Fruit fly (Drosophila melanogaster) whole organism, pupa: ENCODE results near the gene CG14419.

Experiments used
- CG10348 ChIP-seq: fragments of 200-800 bp; sonication (Bioruptor generic); IDR thresholded peaks from 2 replicates; pipeline ENCODE4 v1.3.6; 2022; ENCODE audit warnings: missing biosample characterization, missing genetic modification characterization
- CG12605 ChIP-seq: fragments of 200-800 bp; sonication (Bioruptor generic); IDR thresholded peaks from 2 replicates; pipeline ENCODE4 v1.3.6; 2022; ENCODE audit warnings: missing biosample characterization, missing genetic modification characterization
- CG13204 ChIP-seq: fragments of 200-800 bp; sonication (Bioruptor generic); optimal IDR thresholded peaks from 2 replicates; lab custom pipeline; 2018; ENCODE audit warnings: missing biosample characterization, mild to moderate bottlenecking, missing genetic modification characterization, moderate library complexity
- CG14655 ChIP-seq: fragments of 200-800 bp; sonication (Bioruptor generic); optimal IDR thresholded peaks from 3 replicates; lab custom pipeline; 2017; ENCODE audit warnings: mild to moderate bottlenecking, missing biosample characterization, missing genetic modification reagents, missing genetic modification characterization
- CG15710 ChIP-seq: fragments of 200-800 bp; sonication (Bioruptor generic); optimal IDR thresholded peaks from 2 replicates; lab custom pipeline; 2018; ENCODE audit warnings: missing biosample characterization, mild to moderate bottlenecking, missing genetic modification characterization, moderate library complexity
- CG17806 ChIP-seq: fragments of 200-800 bp; sonication (Bioruptor generic); optimal IDR thresholded peaks from 2 replicates; lab custom pipeline; 2018; ENCODE audit warnings: missing biosample characterization, mild to moderate bottlenecking, missing genetic modification characterization, moderate library complexity
- CG32121 ChIP-seq: fragments of 200-800 bp; sonication (Bioruptor generic); IDR thresholded peaks from 2 replicates; pipeline ENCODE4 v1.3.6; 2022; ENCODE audit warnings: missing biosample characterization, missing genetic modification characterization
- CG34367 ChIP-seq: fragments of 200-800 bp; sonication (Bioruptor generic); optimal IDR thresholded peaks from 2 replicates; lab custom pipeline; 2018; ENCODE audit warnings: missing biosample characterization, mild to moderate bottlenecking, missing genetic modification characterization
- CG4496 ChIP-seq: fragments of 200-800 bp; sonication (Bioruptor generic); IDR thresholded peaks from 3 replicates; pipeline ENCODE4 v1.3.6; 2022; ENCODE audit warnings: missing biosample characterization, missing genetic modification characterization
- CG8159 ChIP-seq: fragments of 200-800 bp; sonication (Bioruptor generic); optimal IDR thresholded peaks from 3 replicates; lab custom pipeline; 2018; ENCODE audit warnings: missing biosample characterization, mild to moderate bottlenecking, missing genetic modification characterization, moderate library complexity
- CG8301 ChIP-seq: fragments of 200-800 bp; sonication (Bioruptor generic); optimal IDR thresholded peaks from 2 replicates; lab custom pipeline; 2018; ENCODE audit warnings: missing biosample characterization, mild to moderate bottlenecking, missing genetic modification characterization
- CG9948 ChIP-seq: fragments of 200-800 bp; sonication (Bioruptor generic); optimal IDR thresholded peaks from 2 replicates; lab custom pipeline; 2018; ENCODE audit warnings: missing biosample characterization, mild to moderate bottlenecking, missing genetic modification characterization, moderate library complexity
- D1 ChIP-seq: fragments of 200-800 bp; sonication (Bioruptor generic); optimal IDR thresholded peaks from 2 replicates; lab custom pipeline; 2018; ENCODE audit warnings: missing biosample characterization, mild to moderate bottlenecking, missing genetic modification characterization, moderate library complexity
- EcR ChIP-seq: fragments of 200-800 bp; sonication (Bioruptor generic); optimal IDR thresholded peaks from 3 replicates; lab custom pipeline; 2019; ENCODE audit warnings: missing biosample characterization, missing genetic modification characterization, mild to moderate bottlenecking, moderate library complexity, missing genetic modification reagents
- Ets98B ChIP-seq: fragments of 200-800 bp; sonication (Bioruptor generic); IDR thresholded peaks from 2 replicates; pipeline ENCODE4 v1.3.6; 2022; ENCODE audit warnings: missing biosample characterization, missing genetic modification characterization
- Pif1A ChIP-seq: fragments of 200-800 bp; sonication (Bioruptor generic); optimal IDR thresholded peaks from 3 replicates; lab custom pipeline; 2016; ENCODE audit warnings: missing biosample characterization, missing genetic modification characterization
- Pif1B ChIP-seq: fragments of 200-800 bp; sonication (Bioruptor generic); optimal IDR thresholded peaks from 3 replicates; lab custom pipeline; 2016; ENCODE audit warnings: missing biosample characterization, missing genetic modification characterization
- Snoo ChIP-seq: fragments of 200-800 bp; sonication (Bioruptor generic); optimal IDR thresholded peaks from 3 replicates; lab custom pipeline; 2017; ENCODE audit warnings: missing biosample characterization, mild to moderate bottlenecking, missing genetic modification characterization, inconsistent platforms
- fd96Ca ChIP-seq: fragments of 200-800 bp; sonication (Bioruptor generic); IDR thresholded peaks from 3 replicates; pipeline ENCODE4 v1.3.6; 2022; ENCODE audit warnings: missing biosample characterization, missing genetic modification characterization
- gl ChIP-seq: fragments of 200-800 bp; sonication (Bioruptor generic); optimal IDR thresholded peaks from 2 replicates; lab custom pipeline; 2018; ENCODE audit warnings: missing biosample characterization, mild to moderate bottlenecking, missing genetic modification characterization
- rn ChIP-seq: fragments of 200-800 bp; sonication (Bioruptor generic); IDR thresholded peaks from 2 replicates; pipeline ENCODE4 v1.3.6; 2022; ENCODE audit warnings: missing biosample characterization, missing genetic modification characterization

The CG14419 gene

DNA sequence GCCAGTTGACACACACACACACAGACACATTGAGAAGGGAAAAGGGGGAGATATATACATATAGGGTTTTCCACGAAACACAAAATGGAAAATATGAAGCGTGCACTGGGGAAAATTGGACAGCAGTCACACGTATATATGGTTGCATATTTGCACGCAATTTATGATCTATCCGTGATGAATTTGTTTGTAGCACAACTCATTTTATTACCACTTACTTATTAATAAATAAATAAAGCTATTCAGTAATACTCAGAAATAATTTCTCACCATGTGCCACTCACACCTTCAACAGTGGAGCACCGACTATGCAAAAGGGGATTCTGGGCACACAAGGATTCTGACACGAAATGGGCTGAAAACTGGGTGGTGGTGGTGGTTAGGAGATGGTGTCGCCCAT lies 28.4 kb upstream of the CG14419 start:
- TF ChIP-seq CG15710 (tag; lab: Kevin White, UChicago) = peak; percentile 16
- no peak for TF ChIP-seq CG10348
- TF ChIP-seq CG14655 (GFP tag; lab: Kevin White, UChicago) = peak; percentile 6
- peak; percentile 34 for TF ChIP-seq CG8159 (tag; lab: Kevin White, UChicago)
- peak; percentile 5 for TF ChIP-seq CG9948 (tag; lab: Kevin White, UChicago)

dm6 chrX:2912581-2912980 lies 26.9 kb upstream of the CG14419 start:
- TF ChIP-seq CG14655 (GFP tag; lab: Kevin White, UChicago) (no peak), fd96Ca (GFP tag; lab: Robert Waterston, UW) (no peak), Ets98B (GFP tag; lab: Robert Waterston, UW) (no peak), D1 (tag; lab: Kevin White, UChicago) (no peak), gl (tag; lab: Kevin White, UChicago) (no peak), CG12605 (GFP tag; lab: Robert Waterston, UW) (no peak), CG4496 (GFP tag; lab: Robert Waterston, UW) (no peak), EcR (GFP tag; lab: Kevin White, UChicago) (no peak), Pif1A (no peak), CG8159 (tag; lab: Kevin White, UChicago) (no peak), CG13204 (GFP tag; lab: Kevin White, UChicago) (no peak)

DNA sequence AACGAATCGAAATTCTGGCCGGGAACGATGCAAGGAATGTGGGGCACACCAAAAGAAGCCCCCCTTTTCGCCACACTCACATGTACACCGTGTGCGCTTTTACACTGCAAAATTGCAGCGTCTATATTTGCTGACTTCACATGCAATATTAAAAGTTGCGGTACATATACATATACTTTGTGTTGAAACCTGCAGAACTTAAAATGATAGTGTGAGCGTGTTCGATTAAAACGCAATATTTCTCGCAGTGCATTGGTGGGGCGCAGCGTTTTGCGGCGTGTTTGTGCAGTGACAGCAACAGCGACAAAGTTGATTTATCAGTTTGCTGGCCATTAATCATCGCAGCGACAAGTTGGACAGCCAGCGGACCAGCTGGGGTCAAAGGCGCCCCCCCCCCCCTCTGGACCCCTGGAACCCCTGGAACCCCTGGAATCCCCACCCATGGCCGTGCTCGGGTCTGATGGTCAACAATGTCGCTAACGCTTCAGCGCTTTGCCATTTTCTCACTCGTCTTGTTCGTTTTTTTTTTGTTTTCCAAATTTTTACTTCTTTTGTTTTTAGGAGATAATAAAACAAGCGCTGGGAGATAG lies 21.5 kb upstream of the CG14419 start:
- no peak for TF ChIP-seq CG12605 (GFP tag; lab: Robert Waterston, UW)
- peak; percentile 14 for TF ChIP-seq CG17806 (tag; lab: Kevin White, UChicago)
- TF ChIP-seq CG13204 (GFP tag; lab: Kevin White, UChicago) = no peak
- TF ChIP-seq rn (GFP tag; lab: Robert Waterston, UW) = no peak
- TF ChIP-seq gl (tag; lab: Kevin White, UChicago) = no peak
- peak; percentile 7 for TF ChIP-seq CG9948 (tag; lab: Kevin White, UChicago)
- TF ChIP-seq D1 (tag; lab: Kevin White, UChicago) = no peak
- no peak for TF ChIP-seq Snoo (tag; lab: Kevin White, UChicago)
- TF ChIP-seq Pif1A = peak; percentile 9
- TF ChIP-seq CG10348 = no peak
- peak; percentile 20 for TF ChIP-seq CG8159 (tag; lab: Kevin White, UChicago)
- peak; percentile 15 for TF ChIP-seq CG34367 (tag; lab: Kevin White, UChicago)
- TF ChIP-seq CG32121 = no peak
- TF ChIP-seq CG8301 (tag; lab: Kevin White, UChicago) = no peak
- peak; percentile 41; the same call in 1 of the 3 replicates for TF ChIP-seq CG4496 (GFP tag; lab: Robert Waterston, UW)
- TF ChIP-seq fd96Ca (GFP tag; lab: Robert Waterston, UW) = 0 out of 3 replicates have a peak, but pooled peaks have one; percentile 27
- peak; percentile 16 for TF ChIP-seq CG14655 (GFP tag; lab: Kevin White, UChicago)
- no peak for TF ChIP-seq CG15710 (tag; lab: Kevin White, UChicago)
- TF ChIP-seq Ets98B (GFP tag; lab: Robert Waterston, UW) = 0 out of 2 replicates have a peak, but pooled peaks have one; percentile 18
- no peak for TF ChIP-seq EcR (GFP tag; lab: Kevin White, UChicago)

DNA sequence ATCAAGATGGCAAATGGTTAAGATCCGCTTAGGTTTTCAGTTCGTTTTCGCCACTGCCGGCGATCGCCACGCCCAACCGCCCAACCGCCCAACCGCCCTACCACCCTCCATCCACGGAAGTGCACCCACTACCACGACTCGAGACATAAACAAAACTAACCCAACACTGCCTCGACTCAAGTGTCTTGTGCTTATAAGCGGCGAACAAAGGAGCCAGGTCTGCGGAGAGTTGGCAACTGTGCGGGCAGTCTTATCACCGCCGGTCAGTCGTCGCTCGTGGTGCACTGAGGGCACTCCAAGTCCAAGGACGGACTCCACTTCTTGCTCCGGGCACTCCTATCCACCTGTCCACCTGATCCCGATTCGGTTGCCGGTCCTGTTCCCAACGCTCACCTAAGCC lies 4.8 kb upstream of the CG14419 start, which contains the start of gene CG3526:
Gene CG3526 (plus strand): TSS at position 301 of the 400 bp plus-strand sequence.
- TF ChIP-seq CG8159 (tag; lab: Kevin White, UChicago) = no peak
- TF ChIP-seq CG14655 (GFP tag; lab: Kevin White, UChicago) = no peak
- TF ChIP-seq CG13204 (GFP tag; lab: Kevin White, UChicago) = no peak
- TF ChIP-seq CG17806 (tag; lab: Kevin White, UChicago) = no peak
- no peak for TF ChIP-seq Ets98B (GFP tag; lab: Robert Waterston, UW)

dm6 chrX:2888211-2888610 lies 2.5 kb upstream of the CG14419 start:
- TF ChIP-seq CG13204 (GFP tag; lab: Kevin White, UChicago) = no peak
- no peak for TF ChIP-seq D1 (tag; lab: Kevin White, UChicago)
- TF ChIP-seq CG15710 (tag; lab: Kevin White, UChicago) = no peak
- TF ChIP-seq CG32121 = no peak
- no peak for TF ChIP-seq Pif1B (GFP tag; lab: Kevin White, UChicago)
- no peak for TF ChIP-seq EcR (GFP tag; lab: Kevin White, UChicago)
- no peak for TF ChIP-seq Ets98B (GFP tag; lab: Robert Waterston, UW)
- TF ChIP-seq CG17806 (tag; lab: Kevin White, UChicago) = no peak
- no peak for TF ChIP-seq CG9948 (tag; lab: Kevin White, UChicago)
- no peak for TF ChIP-seq CG8159 (tag; lab: Kevin White, UChicago)
- no peak for TF ChIP-seq CG8301 (tag; lab: Kevin White, UChicago)
- TF ChIP-seq fd96Ca (GFP tag; lab: Robert Waterston, UW) = no peak
- TF ChIP-seq Pif1A = no peak
- no peak for TF ChIP-seq rn (GFP tag; lab: Robert Waterston, UW)
- no peak for TF ChIP-seq gl (tag; lab: Kevin White, UChicago)
- TF ChIP-seq CG14655 (GFP tag; lab: Kevin White, UChicago) = no peak
- no peak for TF ChIP-seq Snoo (tag; lab: Kevin White, UChicago)
- TF ChIP-seq CG4496 (GFP tag; lab: Robert Waterston, UW) = no peak

dm6 chrX:2883561-2883960 lies 2.2 kb downstream of the CG14419 start, which contains the start of gene CG14418:
Gene CG14418 (minus strand): TSS chrX:2883661.
- no peak for TF ChIP-seq Pif1B (GFP tag; lab: Kevin White, UChicago)
- TF ChIP-seq CG8159 (tag; lab: Kevin White, UChicago) = no peak
- no peak for TF ChIP-seq D1 (tag; lab: Kevin White, UChicago)
- TF ChIP-seq CG12605 (GFP tag; lab: Robert Waterston, UW) = no peak
- TF ChIP-seq CG8301 (tag; lab: Kevin White, UChicago) = no peak
- TF ChIP-seq CG17806 (tag; lab: Kevin White, UChicago) = no peak
- TF ChIP-seq EcR (GFP tag; lab: Kevin White, UChicago) = no peak
- TF ChIP-seq gl (tag; lab: Kevin White, UChicago) = no peak
- no peak for TF ChIP-seq Pif1A
- no peak for TF ChIP-seq CG32121
- TF ChIP-seq CG4496 (GFP tag; lab: Robert Waterston, UW) = no peak
